Worm (Caenorhabditis elegans) whole organism, L1 larva: ENCODE measurements around the gene Y47D7A.18.

Experiments
- nhr-28 ChIP-seq: fragments of 150-350 bp; optimal IDR thresholded peaks from 2 replicates; lab custom pipeline; 2014; ENCODE audit warnings: missing biosample characterization, missing genetic modification characterization
- unc-62 ChIP-seq: fragments of 150-350 bp; optimal IDR thresholded peaks from 2 replicates; lab custom pipeline; 2014; ENCODE audit warnings: missing biosample characterization, missing genetic modification reagents, missing genetic modification characterization
- unc-98 ChIP-seq: fragments of 200-800 bp; sonication (Bioruptor generic); IDR thresholded peaks from 2 replicates; pipeline ENCODE4 v1.3.6; 2022; ENCODE audit warnings: missing genetic modification characterization, missing compliant biosample characterization

- TF ChIP-seq nhr-28 (tag; lab: Kevin White, UChicago) (no peak), unc-62 (GFP tag; lab: Kevin White, UChicago) (no peak), unc-98 (GFP tag; lab: Robert Waterston, UW) (no peak)
Observed at ce11 chrV:4437215-4437614, 20.6 kb upstream of the Y47D7A.18 start.
